Worm (Caenorhabditis elegans) whole organism, L4/young adult: ENCODE results near the gene tmbi-4.

Experiments used
- W03F9.2 ChIP-seq: fragments of 150-350 bp; optimal IDR thresholded peaks from 2 replicates; lab custom pipeline; 2014; ENCODE audit warnings: missing biosample characterization, missing genetic modification characterization
- dao-5 ChIP-seq: sonication (generic microtip); optimal IDR thresholded peaks from 2 replicates; lab custom pipeline; 2016; ENCODE audit warnings: missing genotype, missing genetic modification characterization, moderate library complexity, missing compliant biosample characterization

DNA sequence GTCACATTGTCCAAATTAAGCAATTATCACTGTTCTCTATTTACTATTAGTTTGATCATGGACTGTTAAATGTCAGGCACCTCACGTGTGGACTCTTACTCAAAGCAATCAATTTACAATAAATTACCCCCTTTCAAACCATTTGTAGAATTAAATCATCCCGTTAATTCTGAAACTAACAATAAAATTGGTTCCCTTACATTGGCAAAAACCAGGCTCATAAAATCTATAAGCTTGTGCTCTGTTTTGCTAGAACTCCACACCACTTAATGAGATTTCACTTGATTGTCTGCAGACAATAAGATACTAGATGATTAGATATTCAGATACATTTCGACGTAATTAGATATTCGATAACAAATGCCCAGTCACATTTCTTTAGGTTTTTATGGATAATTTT, 19.6 kb downstream of the tmbi-4 start:
- TF ChIP-seq W03F9.2 (no peak), dao-5 (no peak)
